Fruit fly (Drosophila melanogaster) whole organism, embryonic: ENCODE data around the gene CG10333.

Experiments
- Aef1 ChIP-seq: fragments of 200-800 bp; sonication (Bioruptor generic); IDR thresholded peaks from 3 replicates; pipeline ENCODE4 v1.3.6; 2022; ENCODE audit warnings: missing biosample characterization, missing genetic modification characterization
- Antp ChIP-seq: fragments of 200-800 bp; sonication (Bioruptor generic); optimal IDR thresholded peaks from 3 replicates; lab custom pipeline; 2016; ENCODE audit warnings: missing biosample characterization, missing genetic modification characterization
- B-H1 ChIP-seq: fragments of 200-800 bp; sonication (Bioruptor generic); IDR thresholded peaks from 3 replicates; pipeline ENCODE4 v1.3.6; 2022; ENCODE audit warnings: missing biosample characterization, missing genetic modification characterization
- B-H2 ChIP-seq: fragments of 200-800 bp; sonication (Bioruptor generic); optimal IDR thresholded peaks from 2 replicates; lab custom pipeline; 2018; ENCODE audit warnings: missing biosample characterization, mild to moderate bottlenecking, missing genetic modification characterization
- CG12942 ChIP-seq: fragments of 200-800 bp; sonication (Bioruptor generic); optimal IDR thresholded peaks from 3 replicates; lab custom pipeline; 2016; ENCODE audit warnings: missing biosample characterization, missing genetic modification characterization
- CG13424 ChIP-seq: fragments of 200-800 bp; sonication (Bioruptor generic); optimal IDR thresholded peaks from 2 replicates; lab custom pipeline; 2019; ENCODE audit warnings: missing biosample characterization, mild to moderate bottlenecking, missing genetic modification characterization, moderate library complexity
- CG14667 ChIP-seq: fragments of 200-800 bp; sonication (Bioruptor generic); IDR thresholded peaks from 2 replicates; pipeline ENCODE4 v1.3.6; 2022; ENCODE audit warnings: missing biosample characterization, missing genetic modification characterization
- CG15011 ChIP-seq: fragments of 200-800 bp; sonication (Bioruptor generic); optimal IDR thresholded peaks from 3 replicates; lab custom pipeline; 2018; ENCODE audit warnings: missing biosample characterization, mild to moderate bottlenecking, missing genetic modification characterization
- CG17829 ChIP-seq: fragments of 200-800 bp; optimal IDR thresholded peaks from 2 replicates; lab custom pipeline; 2019; ENCODE audit warnings: missing biosample characterization, mild to moderate bottlenecking, missing genetic modification characterization, moderate library complexity
- CG18619 ChIP-seq: fragments of 200-800 bp; sonication (Bioruptor generic); optimal IDR thresholded peaks from 3 replicates; lab custom pipeline; 2017; ENCODE audit warnings: missing biosample characterization, mild to moderate bottlenecking, missing genetic modification characterization
- CG2120 ChIP-seq: fragments of 200-800 bp; sonication (Bioruptor generic); optimal IDR thresholded peaks from 3 replicates; lab custom pipeline; 2016; ENCODE audit warnings: missing biosample characterization, missing genetic modification characterization
- CG2199 ChIP-seq: fragments of 200-800 bp; sonication (Bioruptor generic); IDR thresholded peaks from 3 replicates; pipeline ENCODE4 v1.3.6; 2022; ENCODE audit warnings: missing biosample characterization, missing genetic modification characterization
- CG2202 ChIP-seq: fragments of 200-800 bp; sonication (Bioruptor generic); optimal IDR thresholded peaks from 2 replicates; lab custom pipeline; 2018; ENCODE audit warnings: missing biosample characterization, mild to moderate bottlenecking, missing genetic modification characterization
- CG33213 ChIP-seq: fragments of 200-800 bp; sonication (Bioruptor generic); optimal IDR thresholded peaks from 3 replicates; lab custom pipeline; 2016; ENCODE audit warnings: missing biosample characterization, missing genetic modification characterization
- CG3995 ChIP-seq: fragments of 200-800 bp; sonication (Bioruptor generic); optimal IDR thresholded peaks from 3 replicates; lab custom pipeline; 2016; ENCODE audit warnings: missing biosample characterization, missing genetic modification characterization
- CG4328 ChIP-seq: fragments of 200-800 bp; sonication (Bioruptor generic); optimal IDR thresholded peaks from 3 replicates; lab custom pipeline; 2017; ENCODE audit warnings: missing biosample characterization, missing genetic modification reagents, missing genetic modification characterization
- CG4820 ChIP-seq: fragments of 200-800 bp; sonication (Bioruptor generic); optimal IDR thresholded peaks from 3 replicates; lab custom pipeline; 2016; ENCODE audit warnings: missing biosample characterization, missing genetic modification characterization
- CG7556 ChIP-seq: fragments of 200-800 bp; sonication (Bioruptor generic); optimal IDR thresholded peaks from 2 replicates; lab custom pipeline; 2017; ENCODE audit warnings: missing biosample characterization, mild to moderate bottlenecking, missing genetic modification characterization
- CG7786 ChIP-seq: fragments of 200-800 bp; sonication (Bioruptor generic); optimal IDR thresholded peaks from 2 replicates; lab custom pipeline; 2016; ENCODE audit warnings: missing biosample characterization, missing genetic modification characterization
- CG9609 ChIP-seq: fragments of 200-800 bp; sonication (Bioruptor generic); optimal IDR thresholded peaks from 3 replicates; lab custom pipeline; 2016; ENCODE audit warnings: missing biosample characterization, missing genetic modification characterization
- D19B ChIP-seq: fragments of 200-800 bp; sonication (Bioruptor generic); optimal IDR thresholded peaks from 2 replicates; lab custom pipeline; 2017; ENCODE audit warnings: missing biosample characterization, mild to moderate bottlenecking, missing genetic modification characterization
- Dll ChIP-seq: fragments of 200-800 bp; sonication (Bioruptor generic); IDR thresholded peaks from 4 replicates; pipeline ENCODE4 v1.3.6; 2022; ENCODE audit warnings: missing biosample characterization, missing genetic modification characterization; ENCODE audit not compliant: partially characterized antibody
- Doc3 ChIP-seq: fragments of 200-800 bp; sonication (Bioruptor generic); IDR thresholded peaks from 3 replicates; pipeline ENCODE4 v1.3.6; 2022; ENCODE audit warnings: missing biosample characterization, missing genetic modification characterization; ENCODE audit not compliant: partially characterized antibody
- E2f1 ChIP-seq: fragments of 200-800 bp; sonication (Bioruptor generic); IDR thresholded peaks from 2 replicates; pipeline ENCODE4 v1.3.6; 2022; ENCODE audit warnings: missing biosample characterization, missing genetic modification characterization
- HHEX ChIP-seq: fragments of 200-800 bp; sonication (Bioruptor generic); optimal IDR thresholded peaks from 3 replicates; lab custom pipeline; 2017; ENCODE audit warnings: missing biosample characterization, mild to moderate bottlenecking, missing genetic modification characterization, missing genetic modification reagents
- Hsf ChIP-seq: fragments of 200-800 bp; sonication (Bioruptor generic); optimal IDR thresholded peaks from 3 replicates; lab custom pipeline; 2016; ENCODE audit warnings: missing biosample characterization, missing genetic modification characterization
- Lpt ChIP-seq: fragments of >200 bp; optimal IDR thresholded peaks from 2 replicates; lab custom pipeline; 2018; ENCODE audit warnings: missing biosample characterization, missing genetic modification characterization
- Mad ChIP-seq: fragments of 200-800 bp; sonication (Bioruptor generic); optimal IDR thresholded peaks from 2 replicates; lab custom pipeline; 2016; ENCODE audit warnings: missing biosample characterization, missing genetic modification characterization
- Med ChIP-seq: fragments of 200-800 bp; sonication (Bioruptor generic); peaks from one replicate; lab custom pipeline; 2016; ENCODE audit warnings: missing biosample characterization, missing genetic modification characterization, mild to moderate bottlenecking, inconsistent platforms, moderate library complexity
- Mrtf ChIP-seq: fragments of 200-800 bp; sonication (Bioruptor generic); IDR thresholded peaks from 3 replicates; pipeline ENCODE4 v1.3.6; 2022; ENCODE audit warnings: missing biosample characterization, missing genetic modification characterization
- Nf-YB ChIP-seq: fragments of 200-800 bp; sonication (Bioruptor generic); optimal IDR thresholded peaks from 3 replicates; lab custom pipeline; 2019; ENCODE audit warnings: missing biosample characterization, mild to moderate bottlenecking, missing genetic modification characterization, moderate library complexity
- NfI ChIP-seq: fragments of 200-800 bp; sonication (Bioruptor generic); optimal IDR thresholded peaks from 3 replicates; lab custom pipeline; 2018; ENCODE audit warnings: missing biosample characterization, mild to moderate bottlenecking, missing genetic modification characterization, moderate library complexity
- Spps ChIP-seq: fragments of 200-800 bp; sonication (Bioruptor generic); optimal IDR thresholded peaks from 2 replicates; lab custom pipeline; 2018; ENCODE audit warnings: missing biosample characterization, mild to moderate bottlenecking, missing genetic modification characterization
- Ssrp ChIP-seq: fragments of 200-800 bp; sonication (Bioruptor generic); optimal IDR thresholded peaks from 2 replicates; lab custom pipeline; 2018; ENCODE audit warnings: missing biosample characterization, mild to moderate bottlenecking, missing genetic modification characterization, moderate library complexity
- Tbp ChIP-seq: fragments of >200 bp; optimal IDR thresholded peaks from 2 replicates; lab custom pipeline; 2018; ENCODE audit warnings: missing biosample characterization, missing genetic modification characterization
- amos ChIP-seq: fragments of 200-800 bp; sonication (Bioruptor generic); IDR thresholded peaks from 2 replicates; pipeline ENCODE4 v1.3.6; 2022; ENCODE audit warnings: missing biosample characterization, missing genetic modification characterization; ENCODE audit not compliant: partially characterized antibody
- bcd ChIP-seq: fragments of 200-800 bp; sonication (Bioruptor generic); optimal IDR thresholded peaks from 2 replicates; lab custom pipeline; 2017; ENCODE audit warnings: missing biosample characterization, mild to moderate bottlenecking, missing genetic modification characterization
- btn ChIP-seq: fragments of 200-800 bp; sonication (Bioruptor generic); optimal IDR thresholded peaks from 2 replicates; lab custom pipeline; 2016; ENCODE audit warnings: missing biosample characterization, missing genetic modification characterization
- cad ChIP-seq: fragments of >200 bp; optimal IDR thresholded peaks from 2 replicates; lab custom pipeline; 2017; ENCODE audit warnings: missing biosample characterization, missing genetic modification characterization
- chinmo ChIP-seq: fragments of 200-800 bp; sonication (Bioruptor generic); IDR thresholded peaks from 4 replicates; pipeline ENCODE4 v1.3.6; 2022; ENCODE audit warnings: missing biosample characterization, missing genetic modification characterization; ENCODE audit not compliant: partially characterized antibody
- ftz-f1 ChIP-seq: fragments of 200-800 bp; sonication (Bioruptor generic); optimal IDR thresholded peaks from 2 replicates; lab custom pipeline; 2016; ENCODE audit warnings: missing biosample characterization, missing genetic modification characterization
- mirr ChIP-seq: fragments of 200-800 bp; sonication (Bioruptor generic); optimal IDR thresholded peaks from 3 replicates; lab custom pipeline; 2018; ENCODE audit warnings: missing biosample characterization, mild to moderate bottlenecking, missing genetic modification characterization
- otp ChIP-seq: fragments of 200-800 bp; sonication (Bioruptor generic); IDR thresholded peaks from 3 replicates; pipeline ENCODE4, ENCODE4 v1.3.6; 2022; ENCODE audit warnings: missing biosample characterization, missing genetic modification characterization
- repo ChIP-seq: fragments of 200-800 bp; sonication (Bioruptor generic); optimal IDR thresholded peaks from 2 replicates; lab custom pipeline; 2016; ENCODE audit warnings: missing biosample characterization, missing genetic modification characterization
- shn ChIP-seq: fragments of 200-800 bp; sonication (Bioruptor generic); optimal IDR thresholded peaks from 3 replicates; lab custom pipeline; 2016; ENCODE audit warnings: missing biosample characterization, missing genetic modification characterization
- slbo ChIP-seq: fragments of 200-800 bp; sonication (Bioruptor generic); IDR thresholded peaks from 2 replicates; pipeline ENCODE4 v1.3.6; 2022; ENCODE audit warnings: missing biosample characterization, missing genetic modification characterization
- stwl ChIP-seq: fragments of 200-800 bp; sonication (Bioruptor generic); optimal IDR thresholded peaks from 3 replicates; lab custom pipeline; 2018; ENCODE audit warnings: missing biosample characterization, mild to moderate bottlenecking, missing genetic modification characterization, moderate library complexity
- tgo ChIP-seq: fragments of 200-800 bp; sonication (Bioruptor generic); IDR thresholded peaks from 3 replicates; pipeline ENCODE4 v1.3.6; 2022; ENCODE audit warnings: missing biosample characterization, missing genetic modification characterization
- tio ChIP-seq: fragments of 200-800 bp; sonication (Bioruptor generic); optimal IDR thresholded peaks from 2 replicates; lab custom pipeline; 2017; ENCODE audit warnings: missing biosample characterization, missing genetic modification characterization, inconsistent platforms
- tx ChIP-seq: fragments of 200-800 bp; sonication (Bioruptor generic); optimal IDR thresholded peaks from 2 replicates; lab custom pipeline; 2016; ENCODE audit warnings: missing biosample characterization, missing genetic modification characterization
- zen2 ChIP-seq: fragments of 200-800 bp; sonication (Bioruptor generic); IDR thresholded peaks from 3 replicates; pipeline ENCODE4 v1.3.6; 2022; ENCODE audit warnings: missing biosample characterization, missing genetic modification characterization; ENCODE audit not compliant: partially characterized antibody

Gene CG10333

DNA sequence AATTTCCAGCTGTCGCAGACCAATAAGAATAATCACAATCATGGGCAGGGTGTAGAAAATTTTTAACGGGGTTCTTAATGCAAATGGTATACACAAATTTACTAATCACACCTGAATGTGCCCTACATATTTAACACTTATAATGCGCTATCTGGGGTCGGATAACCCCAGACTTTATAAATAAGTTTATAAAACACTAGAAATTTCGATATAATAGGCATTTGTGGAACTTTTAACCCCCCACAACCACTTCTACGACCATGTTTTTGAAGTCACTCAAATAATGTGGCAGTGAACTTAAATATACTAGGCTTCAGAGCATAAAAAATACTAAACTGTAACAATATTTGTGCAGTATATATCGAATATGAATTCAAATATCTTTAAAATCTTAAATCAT lies 1.6 kb upstream of the CG10333 start, which contains the start of gene CG10413 (continued):
- TF ChIP-seq CG18619 (GFP tag; lab: Kevin White, UChicago) = peak; percentile 98
- TF ChIP-seq CG2199 (GFP tag; lab: Robert Waterston, UW) = peak; percentile 87; the same call in 2 of the 3 replicates
- TF ChIP-seq Nf-YB = peak; percentile 89
- peak; percentile 86 for TF ChIP-seq CG3995 (GFP tag; lab: Kevin White, UChicago)
- peak; percentile 95 for TF ChIP-seq CG15011
- peak; percentile 96 for TF ChIP-seq CG4820 (GFP tag; lab: Kevin White, UChicago)
- peak; percentile 40; the same call in 1 of the 2 replicates for TF ChIP-seq amos (GFP tag; lab: Robert Waterston, UW)
- peak; percentile 97 for TF ChIP-seq Ssrp (tag; lab: Kevin White, UChicago)
- TF ChIP-seq E2f1 = peak; percentile 96
- peak; percentile 98 for TF ChIP-seq CG9609 (GFP tag; lab: Kevin White, UChicago)
- TF ChIP-seq btn (GFP tag; lab: Kevin White, UChicago) = peak; percentile 92
- TF ChIP-seq Antp (GFP tag; lab: Kevin White, UChicago) = peak; percentile 98
- TF ChIP-seq D19B = peak; percentile 93
- TF ChIP-seq tio (GFP tag; lab: Kevin White, UChicago) = peak; percentile 98
- TF ChIP-seq bcd (GFP tag; lab: Kevin White, UChicago) = peak; percentile 98
- peak; percentile 98 for TF ChIP-seq CG4328 (GFP tag; lab: Kevin White, UChicago)
- TF ChIP-seq Mrtf (GFP tag; lab: Robert Waterston, UW) = peak; percentile 98
- peak; percentile 100 for TF ChIP-seq Med (GFP tag; lab: Kevin White, UChicago)
- TF ChIP-seq CG13424 (tag; lab: Kevin White, UChicago) = peak; percentile 99
- TF ChIP-seq cad (GFP tag; lab: Kevin White, UChicago) = no peak
- TF ChIP-seq mirr (GFP tag; lab: Kevin White, UChicago) = peak; percentile 98
- TF ChIP-seq shn (GFP tag; lab: Kevin White, UChicago) = peak; percentile 98
- peak; percentile 99 for TF ChIP-seq NfI (GFP tag; lab: Kevin White, UChicago)
- peak; percentile 99 for TF ChIP-seq CG2120 (GFP tag; lab: Kevin White, UChicago)
- peak; percentile 98 for TF ChIP-seq CG2202
- peak; percentile 56; the same call in 3 of the 4 replicates for TF ChIP-seq Dll (GFP tag; lab: Robert Waterston, UW)
- peak; percentile 99 for TF ChIP-seq Hsf
- peak; percentile 73 for TF ChIP-seq ftz-f1 (GFP tag; lab: Kevin White, UChicago)
- peak; percentile 95 for TF ChIP-seq Aef1 (GFP tag; lab: Robert Waterston, UW)
- no peak for TF ChIP-seq Tbp (GFP tag; lab: Kevin White, UChicago)
- peak; percentile 98 for TF ChIP-seq CG17829 (tag; lab: Kevin White, UChicago)
- TF ChIP-seq zen2 (GFP tag; lab: Robert Waterston, UW) = no peak
- TF ChIP-seq Lpt = no peak
- TF ChIP-seq CG14667 (GFP tag; lab: Robert Waterston, UW) = peak; percentile 97
- 0 out of 3 replicates have a peak, but pooled peaks have one; percentile 23 for TF ChIP-seq Doc3
- TF ChIP-seq repo (GFP tag; lab: Kevin White, UChicago) = peak; percentile 92
- TF ChIP-seq HHEX = peak; percentile 98
- TF ChIP-seq chinmo (GFP tag; lab: Robert Waterston, UW) = 0 out of 4 replicates have a peak, but pooled peaks have one; percentile 15
- TF ChIP-seq slbo (GFP tag; lab: Robert Waterston, UW) = peak; percentile 98
- TF ChIP-seq otp (GFP tag; lab: Robert Waterston, UW) = peak; percentile 96
- peak; percentile 67 for TF ChIP-seq stwl (tag; lab: Kevin White, UChicago)
- peak; percentile 98 for TF ChIP-seq tgo (GFP tag; lab: Robert Waterston, UW)
- peak; percentile 96 for TF ChIP-seq CG7556
- peak; percentile 98 for TF ChIP-seq tx (GFP tag; lab: Kevin White, UChicago)
- TF ChIP-seq B-H2 = peak; percentile 99
- peak; percentile 97 for TF ChIP-seq Mad (GFP tag; lab: Kevin White, UChicago)
- TF ChIP-seq B-H1 (GFP tag; lab: Robert Waterston, UW) = peak; percentile 95
- TF ChIP-seq Spps (tag; lab: Kevin White, UChicago) = peak; percentile 95
- TF ChIP-seq CG7786 (GFP tag; lab: Kevin White, UChicago) = peak; percentile 98
- peak; percentile 98 for TF ChIP-seq CG33213 (GFP tag; lab: Kevin White, UChicago)
- TF ChIP-seq CG12942 (GFP tag; lab: Kevin White, UChicago) = peak; percentile 97
